Fruit fly (Drosophila melanogaster) whole organism, wandering third instar larva: Measurements from ENCODE around the gene mthl15.

Source experiments
- Abd-B ChIP-seq: fragments of >200 bp; optimal IDR thresholded peaks from 2 replicates; lab custom pipeline; 2017; ENCODE audit warnings: missing biosample characterization, missing genetic modification characterization
- CG32264 ChIP-seq: fragments of 200-800 bp; sonication (Bioruptor generic); optimal IDR thresholded peaks from 2 replicates; lab custom pipeline; 2016; ENCODE audit warnings: missing biosample characterization, missing genetic modification characterization
- CG9705 ChIP-seq: fragments of 200-800 bp; sonication (Bioruptor generic); optimal IDR thresholded peaks from 2 replicates; lab custom pipeline; 2018; ENCODE audit warnings: missing biosample characterization, mild to moderate bottlenecking, missing genetic modification characterization
- CrebA ChIP-seq: fragments of 200-800 bp; sonication (Bioruptor generic); optimal IDR thresholded peaks from 2 replicates; lab custom pipeline; 2016; ENCODE audit warnings: missing biosample characterization, mild to moderate bottlenecking, missing genetic modification characterization, borderline replicate concordance
- Dfd ChIP-seq: fragments of >200 bp; optimal IDR thresholded peaks from 2 replicates; lab custom pipeline; 2017; ENCODE audit warnings: missing biosample characterization, missing genetic modification characterization
- GATAd ChIP-seq: sonication (Bioruptor generic); optimal IDR thresholded peaks from 2 replicates; lab custom pipeline; 2016; ENCODE audit warnings: missing biosample characterization, missing genetic modification characterization
- Hnf4 ChIP-seq: fragments of 200-800 bp; sonication (Bioruptor generic); optimal IDR thresholded peaks from 2 replicates; lab custom pipeline; 2016; ENCODE audit warnings: missing biosample characterization, mild to moderate bottlenecking, missing genetic modification characterization
- Jra ChIP-seq: sonication (Bioruptor generic); optimal IDR thresholded peaks from 2 replicates; lab custom pipeline; 2016; ENCODE audit warnings: missing biosample characterization, missing genetic modification characterization
- Myc ChIP-seq: fragments of >200 bp; optimal IDR thresholded peaks from 2 replicates; lab custom pipeline; 2017
- N ChIP-seq: fragments of >200 bp; optimal IDR thresholded peaks from 2 replicates; lab custom pipeline; 2018; ENCODE audit warnings: missing biosample characterization, missing external identifiers, missing genetic modification characterization
- OdsH ChIP-seq: fragments of 200-800 bp; sonication (Bioruptor generic); optimal IDR thresholded peaks from 2 replicates; lab custom pipeline; 2016; ENCODE audit warnings: missing biosample characterization, mild to moderate bottlenecking, missing genetic modification characterization
- Rel ChIP-seq, 2 experiments: fragments of 200-800 bp; sonication (Bioruptor generic) in 1 of 2; optimal IDR thresholded peaks; 2 replicates in 1 of 2; 3 replicates in 1 of 2; lab custom pipeline; 2016 to 2019; ENCODE audit warnings: mild to moderate bottlenecking in 2 of 2, missing biosample characterization in 2 of 2, missing genetic modification characterization in 2 of 2, moderate library complexity in 1 of 2
- br ChIP-seq: fragments of 200-800 bp; sonication (Bioruptor generic); optimal IDR thresholded peaks from 2 replicates; lab custom pipeline; 2016; ENCODE audit warnings: missing biosample characterization, missing genetic modification characterization
- brk ChIP-seq: fragments of 200-800 bp; sonication (Bioruptor generic); optimal IDR thresholded peaks from 2 replicates; lab custom pipeline; 2016; ENCODE audit warnings: missing biosample characterization, mild to moderate bottlenecking, missing genetic modification characterization
- dl ChIP-seq, 2 experiments: fragments of 175-275, 200-275 bp in 1 of 2; fragments of 200-275 bp in 1 of 2; sonication (Bioruptor generic); optimal IDR thresholded peaks; lab custom pipeline; 2018; ENCODE audit warnings: mild to moderate bottlenecking in 2 of 2, missing biosample characterization in 2 of 2, missing genetic modification characterization in 2 of 2, moderate library complexity in 2 of 2; ENCODE audit not compliant: partially characterized antibody in 2 of 2, insufficient read depth in 1 of 2
- dsf ChIP-seq: sonication (Bioruptor generic); optimal IDR thresholded peaks from 2 replicates; lab custom pipeline; 2016; ENCODE audit warnings: missing biosample characterization, missing genetic modification characterization, borderline replicate concordance
- foxo ChIP-seq, 2 experiments: fragments of 200-800 bp; sonication (Bioruptor generic); optimal IDR thresholded peaks; 2 replicates in 1 of 2; 3 replicates in 1 of 2; lab custom pipeline; 2016 to 2017; ENCODE audit warnings: missing biosample characterization in 2 of 2, missing genetic modification characterization in 2 of 2
- jim ChIP-seq: fragments of 175-275, 200-325 bp; sonication (Bioruptor generic); optimal IDR thresholded peaks from 2 replicates; lab custom pipeline; 2016; ENCODE audit warnings: missing biosample characterization, mild to moderate bottlenecking, missing genetic modification characterization
- lola ChIP-seq: fragments of >200 bp; optimal IDR thresholded peaks from 2 replicates; lab custom pipeline; 2017; ENCODE audit warnings: missing biosample characterization, missing genetic modification characterization
- pan ChIP-seq: fragments of >200 bp; optimal IDR thresholded peaks from 2 replicates; lab custom pipeline; 2017
- psq ChIP-seq: fragments of 200-800 bp; sonication (Bioruptor generic); optimal IDR thresholded peaks from 3 replicates; lab custom pipeline; 2017; ENCODE audit warnings: missing biosample characterization, mild to moderate bottlenecking, missing genetic modification characterization, moderate library complexity
- rgr ChIP-seq: fragments of 200-800 bp; sonication (Bioruptor generic); optimal IDR thresholded peaks from 3 replicates; lab custom pipeline; 2016; ENCODE audit warnings: missing biosample characterization, mild to moderate bottlenecking, missing genetic modification characterization
- sage ChIP-seq: fragments of 200-800 bp; sonication (Bioruptor generic); optimal IDR thresholded peaks from 2 replicates; lab custom pipeline; 2016; ENCODE audit warnings: missing biosample characterization, mild to moderate bottlenecking, missing genetic modification characterization
- sv ChIP-seq: fragments of 200-800 bp; sonication (Bioruptor generic); optimal IDR thresholded peaks from 3 replicates; lab custom pipeline; 2016; ENCODE audit warnings: missing biosample characterization, missing genetic modification characterization
- tai ChIP-seq: sonication (Bioruptor generic); optimal IDR thresholded peaks from 2 replicates; lab custom pipeline; 2016; ENCODE audit warnings: missing biosample characterization, missing genetic modification characterization
- woc ChIP-seq: sonication (Bioruptor generic); optimal IDR thresholded peaks from 2 replicates; lab custom pipeline; 2016; ENCODE audit warnings: missing biosample characterization, mild to moderate bottlenecking, missing genetic modification characterization

mthl15 gene

DNA sequence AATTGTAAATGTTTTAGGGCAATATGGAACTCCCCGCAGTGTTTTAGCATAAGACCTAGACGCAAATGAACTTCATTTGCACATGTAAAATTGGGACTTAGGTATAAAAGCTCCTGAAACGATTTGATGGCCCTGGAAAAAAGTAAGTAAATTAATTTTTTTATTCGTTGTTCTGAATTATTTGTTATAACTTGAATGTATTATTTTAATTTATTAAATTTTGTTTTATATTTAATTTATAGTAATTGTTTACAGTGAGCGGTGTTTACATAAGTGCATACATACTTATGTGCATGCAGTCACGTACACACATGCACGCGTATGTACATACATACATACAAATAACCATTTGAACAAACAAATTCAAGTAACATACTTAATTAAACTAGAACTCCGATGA lies 38.3 kb upstream of the mthl15 start:
- TF ChIP-seq CG9705 (GFP tag; lab: Kevin White, UChicago) = no peak
- peak; percentile 18 for TF ChIP-seq psq (GFP tag; lab: Kevin White, UChicago)
- TF ChIP-seq woc = no peak
- TF ChIP-seq CG32264 (GFP tag; lab: Kevin White, UChicago) = no peak

DNA sequence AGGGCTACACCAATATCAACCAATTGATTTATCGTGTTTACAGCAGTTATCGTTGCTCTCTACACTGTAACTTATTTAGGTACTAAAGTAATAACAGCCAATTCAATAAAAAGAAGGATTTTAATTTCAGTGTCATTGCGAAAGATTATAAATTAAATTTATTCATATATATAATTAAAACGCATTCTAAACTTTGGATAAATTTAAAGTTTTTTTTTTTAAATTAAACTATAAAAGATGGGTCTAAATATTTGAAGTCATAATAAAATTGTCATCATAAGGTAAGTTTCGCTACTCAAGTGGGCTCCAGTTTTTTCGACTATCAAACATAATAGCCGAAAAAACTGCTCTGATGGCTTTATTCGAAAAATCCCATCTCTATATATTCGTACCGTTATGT lies 34.1 kb upstream of the mthl15 start, which contains the start of gene trk:
TSS of gene trk (minus strand) at position 101 of the 400 bp plus-strand sequence.
- TF ChIP-seq dsf (GFP tag; lab: Kevin White, UChicago) (no peak), lola (no peak), Dfd (GFP tag; lab: Kevin White, UChicago) (no peak), Myc (no peak), Jra (no peak), rgr (GFP tag; lab: Kevin White, UChicago) (no peak), GATAd (no peak), Abd-B (GFP tag; lab: Kevin White, UChicago) (no peak), jim (no peak), OdsH (GFP tag; lab: Kevin White, UChicago) (no peak), sv (no peak), CG9705 (GFP tag; lab: Kevin White, UChicago) (no peak), pan (lab: Kevin White, UChicago) (no peak), tai (GFP tag; lab: Kevin White, UChicago) (no peak), foxo (GFP tag; optimal IDR thresholded peaks at IDR 0.05; lab: Kevin White, UChicago) (no peak), dl (GFP tag; optimal IDR thresholded peaks at IDR 0.05; lab: Kevin White, UChicago; ENCODE audit: insufficient read depth in 1 of 2, partially characterized antibody in 2 of 2) (no peak), br (GFP tag; lab: Kevin White, UChicago) (no peak), CG32264 (GFP tag; lab: Kevin White, UChicago) (no peak)
- TF ChIP-seq, all 38 proteins: peak for 0

DNA sequence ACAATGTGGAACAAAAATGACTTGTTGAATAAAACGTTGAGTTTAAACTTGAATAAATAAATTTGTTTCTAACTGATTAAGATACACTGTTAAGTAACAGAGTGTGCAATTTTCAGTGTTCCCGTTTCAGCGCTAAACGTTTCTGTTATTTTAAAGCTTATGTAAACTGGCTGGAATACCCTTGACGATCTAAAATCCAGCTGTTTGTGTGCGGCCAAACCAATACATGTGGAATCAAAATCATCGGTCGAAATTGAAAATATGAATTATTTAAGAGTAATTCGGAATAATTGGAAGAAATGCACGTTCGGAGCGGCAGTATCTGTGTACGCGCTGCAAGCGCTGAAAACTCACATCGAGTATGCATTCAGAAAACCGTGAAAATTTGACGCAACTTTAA lies 31.7 kb upstream of the mthl15 start, which contains the start of gene Mulk:
TSS of gene Mulk (plus strand) at position 198 of the 400 bp plus-strand sequence.
- TF ChIP-seq brk (GFP tag; lab: Kevin White, UChicago) = no peak
- no peak for TF ChIP-seq CG9705 (GFP tag; lab: Kevin White, UChicago)
- TF ChIP-seq GATAd = no peak
- no peak for TF ChIP-seq N (GFP tag; lab: Kevin White, UChicago)
- no peak for TF ChIP-seq Abd-B (GFP tag; lab: Kevin White, UChicago)
- TF ChIP-seq sage (GFP tag; lab: Kevin White, UChicago) = peak; percentile 67
- peak in 1 of 2 experiments; percentile 50 for TF ChIP-seq foxo (GFP tag; optimal IDR thresholded peaks at IDR 0.05; lab: Kevin White, UChicago)

DNA sequence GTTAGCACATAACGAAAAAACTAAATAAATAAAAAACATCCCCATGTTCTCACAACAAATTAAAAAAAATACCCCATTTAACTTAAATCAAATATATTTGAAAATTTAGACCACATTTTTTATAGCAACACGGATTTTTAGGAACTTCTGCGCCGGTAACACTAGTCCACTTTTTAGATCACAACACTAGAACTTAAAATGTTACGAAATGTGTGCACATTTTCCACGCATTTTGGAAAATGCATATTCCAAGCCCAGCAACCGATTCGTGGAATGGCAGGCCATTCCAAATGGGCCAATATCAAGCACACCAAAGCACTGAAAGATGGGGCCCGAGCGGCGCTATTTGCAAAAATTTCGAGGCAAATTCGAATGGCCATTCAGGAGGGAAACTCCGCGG lies 30.6 kb upstream of the mthl15 start, which contains the start of gene CG4957:
TSS of gene CG4957 (plus strand) at position 185 of the 400 bp plus-strand sequence.
- TF ChIP-seq sv (no peak), Myc (peak; percentile 26)

DNA sequence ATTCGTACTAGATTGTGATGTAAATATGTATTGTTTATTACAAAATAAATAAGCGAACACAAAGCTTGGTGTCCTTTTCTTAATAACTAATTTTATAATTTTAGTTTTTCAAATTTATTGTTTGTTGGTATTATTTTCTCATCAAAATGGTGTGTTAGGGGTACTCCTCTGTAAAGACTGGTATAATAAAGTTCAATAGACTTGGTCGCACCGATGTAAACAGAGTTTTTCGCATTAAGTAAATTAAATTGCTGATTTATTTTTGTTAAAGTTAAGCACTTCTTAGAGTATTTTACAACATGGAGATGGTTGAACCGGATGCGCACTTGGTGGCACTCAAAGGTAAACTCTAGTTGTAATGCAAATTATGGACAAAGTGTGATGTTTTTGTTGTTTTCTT lies 28.4 kb upstream of the mthl15 start, which contains the start of gene CG4953:
TSS of gene CG4953 (plus strand) at position 193 of the 400 bp plus-strand sequence.
- TF ChIP-seq CrebA (GFP tag; lab: Kevin White, UChicago) = no peak

dm6 chr2L:10265129-10265528 lies 27.0 kb upstream of the mthl15 start, which contains the start of gene Mob3:
TSS of gene Mob3 (plus strand) at chr2L:10265336.
- TF ChIP-seq lola (no peak), br (GFP tag; lab: Kevin White, UChicago) (no peak), dl (GFP tag; optimal IDR thresholded peaks at IDR 0.05; lab: Kevin White, UChicago; ENCODE audit: insufficient read depth in 1 of 2, partially characterized antibody in 2 of 2) (no peak), Dfd (GFP tag; lab: Kevin White, UChicago) (no peak), sage (GFP tag; lab: Kevin White, UChicago) (peak; percentile 56), jim (no peak), Rel (GFP tag; optimal IDR thresholded peaks at IDR 0.05; lab: Kevin White, UChicago) (no peak), Rel (tag; optimal IDR thresholded peaks at IDR 0.05; lab: Kevin White, UChicago) (no peak), woc (peak; percentile 39), Hnf4 (GFP tag; lab: Kevin White, UChicago) (peak; percentile 43)
